Worm (Caenorhabditis elegans): ENCODE results near the gene pat-2.

DNA sequence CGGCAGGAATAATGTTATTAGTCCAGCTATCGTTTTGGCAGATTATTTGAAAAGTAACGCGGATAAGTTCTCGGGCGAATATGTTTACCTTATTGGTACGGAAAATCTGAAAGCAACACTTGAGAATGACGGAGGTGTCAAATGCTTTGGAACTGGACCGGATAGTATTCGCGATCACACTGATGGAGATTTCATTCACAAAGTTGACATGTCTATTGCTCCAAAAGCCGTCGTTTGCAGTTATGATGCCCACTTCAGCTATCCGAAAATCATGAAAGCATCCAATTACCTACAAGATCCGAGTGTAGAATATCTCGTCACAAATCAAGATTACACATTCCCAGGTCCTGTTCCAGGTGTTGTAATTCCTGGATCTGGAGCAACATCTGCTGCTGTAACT, 45.3 kb upstream of the pat-2 start:
- TF ChIP-seq klf-2 (GFP tag; conservative IDR thresholded peaks at IDR 0.05) (no peak), ztf-23 (GFP tag; IDR thresholded peaks at IDR 0.05) (no peak), flt-1 (GFP tag; IDR thresholded peaks at IDR 0.05) (no peak), ztf-29 (GFP tag; IDR thresholded peaks at IDR 0.05) (no peak), tab-1 (GFP tag; IDR thresholded peaks at IDR 0.05) (no peak), cog-1 (tag; optimal IDR thresholded peaks at IDR 0.05) (no peak), ref-1 (GFP tag; conservative IDR thresholded peaks at IDR 0.05) (no peak)

Measured in whole organism, midembryonic.